Worm (Caenorhabditis elegans): Measurements from ENCODE around the gene cpsf-3.
A peak's percentile ranks its signal among the peaks of the same experiment; 100 is the strongest.

The cpsf-3 gene

DNA sequence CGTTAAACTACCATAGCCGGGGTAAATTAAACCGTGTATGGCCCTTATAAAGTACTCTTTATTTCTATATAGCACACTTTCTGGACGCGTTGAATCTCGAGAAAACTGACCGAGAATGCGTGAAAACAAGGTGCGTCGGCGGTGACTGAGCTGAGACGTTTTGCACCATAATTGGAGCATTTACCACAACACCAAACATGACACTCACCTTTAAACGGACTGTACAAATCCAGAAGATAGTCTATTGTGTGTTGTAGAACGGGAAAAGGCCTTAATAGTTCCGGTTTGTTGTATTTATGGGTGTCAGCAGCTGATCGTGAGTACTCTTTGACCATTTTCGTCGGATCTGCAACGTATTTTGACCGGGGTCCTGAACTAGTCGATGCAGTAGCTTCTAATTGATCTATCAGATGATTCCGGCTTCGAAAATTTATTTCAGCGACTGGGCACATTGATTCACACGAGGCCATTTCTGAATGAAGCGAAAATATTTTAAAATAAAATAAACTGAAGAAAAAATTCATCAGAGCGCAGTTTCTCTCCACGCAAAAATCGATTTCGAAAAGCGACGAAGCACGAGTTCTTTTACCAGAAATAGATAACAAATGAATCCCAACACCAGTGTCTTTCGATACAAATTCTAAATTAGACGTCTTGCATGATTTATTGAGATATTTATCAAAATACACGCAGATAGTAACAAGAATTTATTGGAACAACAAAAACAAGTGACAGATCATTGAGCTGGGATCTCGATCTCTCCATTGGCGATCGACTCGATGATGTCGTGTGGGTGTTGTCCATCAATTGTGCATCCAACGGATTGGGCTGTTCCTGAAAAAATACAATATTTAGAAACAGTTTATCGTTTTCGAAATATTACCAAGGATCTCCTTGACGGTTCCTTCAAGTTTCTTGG is 43.5 kb downstream of the cpsf-3 start, which contains the start of gene tag-115:
tag-115 (minus strand) TSS at position 472 of the 919 bp plus-strand sequence.
- TF ChIP-seq ceh-22 (tag; optimal IDR thresholded peaks at IDR 0.05) = no peak
- no peak for TF ChIP-seq K09A11.1 (tag; optimal IDR thresholded peaks at IDR 0.05; ENCODE audit: insufficient read depth)
- TF ChIP-seq zip-5 (tag; optimal IDR thresholded peaks at IDR 0.05) = no peak
- TF ChIP-seq dve-1 (tag; optimal IDR thresholded peaks at IDR 0.05) = no peak
- TF ChIP-seq pha-2 (tag; optimal IDR thresholded peaks at IDR 0.05) = no peak
- TF ChIP-seq nhr-11 (tag; optimal IDR thresholded peaks at IDR 0.05) = no peak
- no peak for TF ChIP-seq sox-4 (tag; optimal IDR thresholded peaks at IDR 0.05)
- no peak for TF ChIP-seq hlh-6 (tag; optimal IDR thresholded peaks at IDR 0.05)

DNA sequence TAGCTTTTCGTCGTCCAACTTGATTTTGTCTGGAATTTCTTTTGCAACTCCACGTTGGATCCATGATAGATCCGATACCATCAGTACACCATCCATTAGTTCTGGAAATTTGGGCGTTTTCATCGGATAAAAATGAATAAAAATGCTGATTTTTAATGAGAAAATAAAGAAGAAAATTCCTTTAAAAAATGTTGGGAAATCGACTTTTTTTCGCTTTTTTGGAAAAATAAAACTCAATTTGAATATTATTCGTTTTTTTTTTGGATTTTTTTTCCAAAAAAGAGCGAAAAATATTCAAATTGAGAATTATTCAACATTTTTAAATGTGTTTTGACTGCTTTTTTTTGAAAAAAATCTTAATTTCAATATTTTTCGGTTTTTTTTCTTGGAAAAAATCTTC is 46.2 kb downstream of the cpsf-3 start, which contains the start of gene pwp-1:
pwp-1 (minus strand) TSS at position 101 of the 400 bp plus-strand sequence.
- TF ChIP-seq ceh-48 (tag; optimal IDR thresholded peaks at IDR 0.05) = no peak
- TF ChIP-seq mec-3 (tag; optimal IDR thresholded peaks at IDR 0.05; ENCODE audit: borderline replicate concordance) = no peak
- no peak for TF ChIP-seq ceh-45 (GFP tag; IDR thresholded peaks at IDR 0.05)
- TF ChIP-seq ztf-16 (tag; optimal IDR thresholded peaks at IDR 0.05) = no peak
- TF ChIP-seq gmeb-2 (tag; optimal IDR thresholded peaks at IDR 0.05) = no peak
- TF ChIP-seq ceh-9 (tag; optimal IDR thresholded peaks at IDR 0.05) = no peak
- no peak for TF ChIP-seq syd-9 (tag; optimal IDR thresholded peaks at IDR 0.05)
- no peak for TF ChIP-seq Y22D7AL.16 (tag; optimal IDR thresholded peaks at IDR 0.05)
- TF ChIP-seq ceh-22 (tag; optimal IDR thresholded peaks at IDR 0.05) = no peak
- TF ChIP-seq K02D7.2 (tag; optimal IDR thresholded peaks at IDR 0.05) = no peak
- TF ChIP-seq unc-42 (tag; optimal IDR thresholded peaks at IDR 0.05) = no peak
- TF ChIP-seq F13H6.1 (tag; optimal IDR thresholded peaks at IDR 0.05) = no peak
- no peak for TF ChIP-seq elt-2 (tag; optimal IDR thresholded peaks at IDR 0.05)
- TF ChIP-seq sox-2 (GFP tag; IDR thresholded peaks at IDR 0.05) = no peak
- TF ChIP-seq fkh-10 (GFP tag; optimal IDR thresholded peaks at IDR 0.05) = no peak
- no peak for TF ChIP-seq ceh-6 (GFP tag; optimal IDR thresholded peaks at IDR 0.05)
- no peak for TF ChIP-seq hlh-6 (tag; optimal IDR thresholded peaks at IDR 0.05)
- TF ChIP-seq pros-1 (tag; optimal IDR thresholded peaks at IDR 0.05) = no peak
- TF ChIP-seq pag-3 (tag; optimal IDR thresholded peaks at IDR 0.05; ENCODE audit: borderline replicate concordance) = no peak
- no peak for TF ChIP-seq odd-2 (tag; optimal IDR thresholded peaks at IDR 0.05)

DNA sequence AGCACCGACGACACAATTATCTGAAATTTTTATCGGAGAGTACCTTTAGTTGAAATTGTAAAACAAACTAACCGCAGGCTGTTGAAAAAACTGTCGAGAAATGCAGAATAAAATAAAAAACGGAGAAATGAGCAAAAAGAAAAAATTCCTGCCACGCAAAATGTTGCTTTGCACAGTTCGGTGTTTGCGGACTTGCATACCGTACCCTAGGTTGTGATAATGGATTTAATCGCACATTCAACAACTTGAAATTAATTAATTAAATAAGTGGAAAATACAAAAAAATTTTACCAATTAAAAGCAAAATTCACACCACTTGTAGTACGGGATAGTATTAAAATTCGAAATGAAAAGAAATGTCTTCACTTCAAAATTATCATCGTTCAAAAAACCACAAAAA is 51.3 kb downstream of the cpsf-3 start:
- TF ChIP-seq T23F11.4 (GFP tag; optimal IDR thresholded peaks at IDR 0.05) (no peak), ahr-1 (tag; optimal IDR thresholded peaks at IDR 0.05) (no peak), nfya-1 (tag; optimal IDR thresholded peaks at IDR 0.05) (peak; percentile 47), ceh-6 (GFP tag; optimal IDR thresholded peaks at IDR 0.05) (no peak), hlh-13 (GFP tag; optimal IDR thresholded peaks at IDR 0.05) (no peak), unc-42 (tag; optimal IDR thresholded peaks at IDR 0.05) (peak; percentile 77)
